Worm (Caenorhabditis elegans) whole organism, L4 larva: ENCODE measurements around the gene C03A7.13.

Experiments
- F10B5.3 ChIP-seq: sonication (generic microtip); optimal IDR thresholded peaks from 2 replicates; lab custom pipeline; 2016; ENCODE audit warnings: mild to moderate bottlenecking, missing genetic modification characterization, missing compliant biosample characterization
- F44E2.7 ChIP-seq: fragments of 200-800 bp; sonication (Bioruptor generic); IDR thresholded peaks from 2 replicates; pipeline ENCODE4 v2.1.2; 2022; ENCODE audit warnings: missing genetic modification characterization, missing compliant biosample characterization
- T26A8.4 ChIP-seq: fragments of 200-800 bp; sonication (Bioruptor generic); IDR thresholded peaks from 2 replicates; pipeline ENCODE4 v1.3.6; 2022; ENCODE audit warnings: missing genetic modification characterization, missing compliant biosample characterization
- Y48G9A.11 ChIP-seq: fragments of 200-800 bp; sonication (Bioruptor generic); IDR thresholded peaks from 2 replicates; pipeline ENCODE4 v1.3.6; 2022; ENCODE audit warnings: missing genetic modification reagents, missing genetic modification characterization, missing compliant biosample characterization
- aha-1 ChIP-seq: fragments of 150-350 bp; peaks from one replicate; lab custom pipeline; 2014; ENCODE audit warnings: missing biosample characterization, missing genetic modification characterization
- arid-1 ChIP-seq: fragments of 200-800 bp; sonication (Bioruptor generic); conservative IDR thresholded peaks from 2 replicates; pipeline ENCODE4 v1.3.6; 2022; ENCODE audit warnings: missing genetic modification reagents, missing genetic modification characterization, missing compliant biosample characterization
- ceh-82 ChIP-seq: sonication (generic microtip); optimal IDR thresholded peaks from 2 replicates; lab custom pipeline; 2017; ENCODE audit warnings: missing biosample characterization, missing genetic modification characterization
- cey-2 ChIP-seq: sonication (generic microtip); optimal IDR thresholded peaks from 3 replicates; lab custom pipeline; 2017; ENCODE audit warnings: missing genetic modification characterization, mild to moderate bottlenecking, missing compliant biosample characterization, antibody characterized with exemption, borderline replicate concordance; ENCODE audit not compliant: insufficient read depth
- daf-16 ChIP-seq, 3 experiments: sonication (generic microtip); optimal IDR thresholded peaks; 2 replicates each; lab custom pipeline; 2016 to 2017; ENCODE audit warnings: missing genetic modification characterization in 3 of 3, missing genetic modification reagents in 3 of 3, mild to moderate bottlenecking in 2 of 3, missing compliant biosample characterization in 2 of 3, missing biosample characterization in 1 of 3, moderate library complexity in 1 of 3
- dmd-9 ChIP-seq: fragments of 200-800 bp; sonication (Bioruptor generic); IDR thresholded peaks from 2 replicates; pipeline ENCODE4 v1.3.6; 2022; ENCODE audit warnings: missing genetic modification reagents, missing genetic modification characterization, missing compliant biosample characterization
- dpl-1 ChIP-seq: fragments of 150-350 bp; optimal IDR thresholded peaks from 2 replicates; lab custom pipeline; 2014; ENCODE audit warnings: missing biosample characterization, missing genetic modification reagents, missing genetic modification characterization
- dve-1 ChIP-seq: sonication (generic microtip); optimal IDR thresholded peaks from 2 replicates; lab custom pipeline; 2017; ENCODE audit warnings: antibody characterized with exemption, mild to moderate bottlenecking, missing genetic modification characterization, missing compliant biosample characterization; ENCODE audit not compliant: insufficient read depth
- egl-43 ChIP-seq: fragments of 200-800 bp; sonication (Bioruptor generic); IDR thresholded peaks from 2 replicates; pipeline ENCODE4 v1.3.6; 2022; ENCODE audit warnings: missing genetic modification reagents, missing genetic modification characterization, missing compliant biosample characterization
- hlh-11 ChIP-seq: fragments of 200-800 bp; sonication (Bioruptor generic); optimal IDR thresholded peaks from 2 replicates; lab custom pipeline; 2018; ENCODE audit warnings: mild to moderate bottlenecking, missing genetic modification characterization, missing compliant biosample characterization
- lin-15B ChIP-seq: fragments of 150-350 bp; sonication (generic microtip); optimal IDR thresholded peaks from 3 replicates; lab custom pipeline; 2014; ENCODE audit warnings: missing biosample characterization, missing genetic modification characterization
- madf-5 ChIP-seq, 2 experiments: fragments of 200-800 bp; sonication (Bioruptor generic); IDR thresholded peaks; 2 replicates each; pipeline ENCODE4 v1.3.6; 2022; ENCODE audit warnings: missing compliant biosample characterization in 2 of 2, missing genetic modification characterization in 2 of 2
- mdt-29 ChIP-seq: fragments of 200-800 bp; sonication (Bioruptor generic); IDR thresholded peaks from 2 replicates; pipeline ENCODE4 v1.3.6; 2022; ENCODE audit warnings: missing genetic modification reagents, missing genetic modification characterization, missing compliant biosample characterization
- mes-2 ChIP-seq: sonication (generic microtip); optimal IDR thresholded peaks from 2 replicates; lab custom pipeline; 2016; ENCODE audit warnings: missing genotype, mild to moderate bottlenecking, missing genetic modification characterization, missing compliant biosample characterization; ENCODE audit not compliant: poor library complexity, severe bottlenecking
- mxl-2 ChIP-seq: fragments of 200-800 bp; sonication (Bioruptor generic); conservative IDR thresholded peaks from 2 replicates; pipeline ENCODE4 v1.3.6; 2022; ENCODE audit warnings: missing genetic modification reagents, missing genetic modification characterization, missing compliant biosample characterization
- mxl-3 ChIP-seq: fragments of 200-800 bp; sonication (Bioruptor generic); optimal IDR thresholded peaks from 2 replicates; lab custom pipeline; 2018; ENCODE audit warnings: mild to moderate bottlenecking, missing genetic modification characterization, missing compliant biosample characterization
- nhr-11 ChIP-seq: fragments of 150-350 bp; optimal IDR thresholded peaks from 2 replicates; lab custom pipeline; 2014; ENCODE audit warnings: missing biosample characterization, missing genetic modification characterization
- nhr-28 ChIP-seq: fragments of 150-350 bp; optimal IDR thresholded peaks from 2 replicates; lab custom pipeline; 2014; ENCODE audit warnings: missing biosample characterization, missing genetic modification characterization
- nhr-48 ChIP-seq: sonication (generic microtip); optimal IDR thresholded peaks from 2 replicates; lab custom pipeline; 2016; ENCODE audit warnings: mild to moderate bottlenecking, missing genetic modification characterization, missing compliant biosample characterization
- nhr-6 ChIP-seq: fragments of 150-350 bp; optimal IDR thresholded peaks from 2 replicates; lab custom pipeline; 2014; ENCODE audit warnings: missing biosample characterization, missing genetic modification characterization
- nhr-76 ChIP-seq: fragments of 150-350 bp; optimal IDR thresholded peaks from 2 replicates; lab custom pipeline; 2014; ENCODE audit warnings: missing biosample characterization, missing genetic modification characterization
- nhr-77 ChIP-seq: fragments of 150-350 bp; optimal IDR thresholded peaks from 2 replicates; lab custom pipeline; 2014; ENCODE audit warnings: missing biosample characterization, missing genetic modification characterization
- php-3 ChIP-seq: fragments of 200-800 bp; sonication (Bioruptor generic); IDR thresholded peaks from 2 replicates; pipeline ENCODE4 v1.3.6; 2022; ENCODE audit warnings: missing genetic modification reagents, missing genetic modification characterization, missing compliant biosample characterization
- skn-1 ChIP-seq: fragments of 150-350 bp; optimal IDR thresholded peaks from 2 replicates; lab custom pipeline; 2014; ENCODE audit warnings: missing biosample characterization, missing genetic modification characterization
- snpc-4 ChIP-seq: fragments of 150-350 bp; optimal IDR thresholded peaks from 2 replicates; lab custom pipeline; 2014; ENCODE audit warnings: missing biosample characterization, missing genetic modification characterization
- tag-97 ChIP-seq: fragments of 200-800 bp; sonication (Bioruptor generic); IDR thresholded peaks from 2 replicates; pipeline ENCODE4 v1.3.6; 2022; ENCODE audit warnings: missing genetic modification characterization, missing compliant biosample characterization
- tra-1 ChIP-seq: fragments of 200-800 bp; sonication (Bioruptor generic); IDR thresholded peaks from 2 replicates; pipeline ENCODE4 v1.3.6; 2022; ENCODE audit warnings: missing genetic modification reagents, missing genetic modification characterization, missing compliant biosample characterization
- unc-62 ChIP-seq, 3 experiments: fragments of 150-350 bp in 1 of 3; sonication (generic microtip); optimal IDR thresholded peaks in 2 of 3; peaks in 1 of 3; 1 replicate in 1 of 3; 2 replicates in 2 of 3; lab custom pipeline; 2014 to 2017; ENCODE audit warnings: missing biosample characterization in 3 of 3, missing genetic modification characterization in 3 of 3, missing genetic modification reagents in 3 of 3, missing genotype in 1 of 3
- zag-1 ChIP-seq: fragments of 150-350 bp; optimal IDR thresholded peaks from 2 replicates; lab custom pipeline; 2014; ENCODE audit warnings: missing biosample characterization, missing genetic modification characterization
- zfp-2 ChIP-seq: sonication (generic microtip); optimal IDR thresholded peaks from 2 replicates; lab custom pipeline; 2016; ENCODE audit warnings: mild to moderate bottlenecking, missing genetic modification characterization, missing compliant biosample characterization
- zip-2 ChIP-seq: fragments of 150-350 bp; optimal IDR thresholded peaks from 2 replicates; lab custom pipeline; 2014; ENCODE audit warnings: missing biosample characterization, missing genetic modification characterization
- ztf-11 ChIP-seq: fragments of 150-350 bp; optimal IDR thresholded peaks from 2 replicates; lab custom pipeline; 2014; ENCODE audit warnings: missing biosample characterization, missing genetic modification characterization

Gene C03A7.13

ce11 chrV:5178051-5178450 is 14.3 kb downstream of the C03A7.13 start:
- TF ChIP-seq daf-16 (GFP tag; optimal IDR thresholded peaks at IDR 0.05; lab: Kevin White, UChicago) (no peak), daf-16 (tag; optimal IDR thresholded peaks at IDR 0.05; lab: Kevin White, UChicago) (peak; percentile 78), skn-1 (tag; lab: Kevin White, UChicago) (no peak), nhr-28 (tag; lab: Kevin White, UChicago) (peak; percentile 38), dve-1 (tag; lab: Kevin White, UChicago) (peak; percentile 46)

ce11 chrV:5177209-5177608 is 15.1 kb downstream of the C03A7.13 start, which contains the start of gene ugt-51:
ugt-51 (minus strand) TSS chrV:5177309.
- TF ChIP-seq nhr-28 (tag; lab: Kevin White, UChicago) (peak; percentile 85), aha-1 (tag; lab: Kevin White, UChicago) (peak; percentile 77), F10B5.3 (tag; lab: Kevin White, UChicago) (no peak), ztf-11 (tag; lab: Kevin White, UChicago) (no peak), madf-5 (GFP tag; IDR thresholded peaks at IDR 0.05; lab: Robert Waterston, UW) (no peak), mdt-29 (no peak), dve-1 (tag; lab: Kevin White, UChicago) (peak; percentile 40), snpc-4 (tag; lab: Kevin White, UChicago) (no peak)

- TF ChIP-seq arid-1 (GFP tag; lab: Robert Waterston, UW) (no peak), egl-43 (GFP tag; lab: Robert Waterston, UW) (no peak), mxl-3 (no peak), zag-1 (tag; lab: Kevin White, UChicago) (no peak), nhr-77 (tag; lab: Kevin White, UChicago) (no peak), madf-5 (GFP tag; IDR thresholded peaks at IDR 0.05; lab: Robert Waterston, UW) (no peak), zip-2 (tag; lab: Kevin White, UChicago) (no peak), lin-15B (tag; lab: Kevin White, UChicago) (no peak), php-3 (GFP tag; lab: Robert Waterston, UW) (no peak), tra-1 (no peak)
Measured at ce11 chrV:5172833-5173232, 19.5 kb downstream of the C03A7.13 start, which contains the start of gene srt-65. srt-65 (minus strand) TSS chrV:5172933.

- TF ChIP-seq unc-62 (GFP tag; optimal IDR thresholded peaks at IDR 0.05 in 1 of 2; lab: Kevin White, UChicago) (peak in 1 of 2 experiments; percentile 25), unc-62 (tag; optimal IDR thresholded peaks at IDR 0.05; lab: Kevin White, UChicago) (no peak), nhr-48 (tag; lab: Kevin White, UChicago) (no peak)
Measured at ce11 chrV:5169586-5169985, 22.8 kb downstream of the C03A7.13 start, which contains the start of gene srt-64. srt-64 (minus strand) TSS chrV:5169686.

DNA sequence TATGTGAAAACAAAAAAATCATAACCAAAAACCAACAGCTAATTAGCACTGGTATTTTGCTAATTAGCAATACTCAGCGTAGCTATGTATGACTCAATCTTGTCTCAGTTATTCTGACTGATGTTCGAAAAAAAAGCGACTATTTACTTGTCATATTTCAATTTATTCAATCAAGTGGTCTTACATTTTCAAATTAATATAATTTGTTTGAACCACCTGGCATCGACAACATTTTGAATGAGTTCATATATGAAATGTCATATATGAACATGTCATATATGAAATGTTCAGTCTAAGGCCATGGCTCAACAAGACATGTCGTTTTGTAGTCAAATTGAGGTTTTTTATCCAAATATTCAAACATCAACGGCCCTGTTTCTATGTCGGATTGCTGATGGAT is 26.9 kb downstream of the C03A7.13 start, which contains the start of gene srw-140:
Gene srw-140 (plus strand): TSS at position 301 of the 400 bp plus-strand sequence.
- TF ChIP-seq tag-97 (GFP tag; lab: Robert Waterston, UW), result no peak
- peak; percentile 40 for TF ChIP-seq aha-1 (tag; lab: Kevin White, UChicago)
- TF ChIP-seq Y48G9A.11 (GFP tag; lab: Robert Waterston, UW), result no peak
- TF ChIP-seq unc-62 (GFP tag; optimal IDR thresholded peaks at IDR 0.05 in 1 of 2; lab: Kevin White, UChicago), result peak in 1 of 2 experiments; percentile 35
- no peak for TF ChIP-seq unc-62 (tag; optimal IDR thresholded peaks at IDR 0.05; lab: Kevin White, UChicago)

- TF ChIP-seq T26A8.4 (GFP tag; lab: Robert Waterston, UW) (no peak), php-3 (GFP tag; lab: Robert Waterston, UW) (no peak), mxl-2 (GFP tag; lab: Robert Waterston, UW) (no peak), nhr-76 (tag; lab: Kevin White, UChicago) (no peak), dpl-1 (GFP tag; lab: Kevin White, UChicago) (no peak), snpc-4 (tag; lab: Kevin White, UChicago) (no peak), cey-2 (tag; lab: Kevin White, UChicago) (no peak), nhr-11 (tag; lab: Kevin White, UChicago) (no peak), ceh-82 (no peak), mes-2 (tag; lab: Kevin White, UChicago) (no peak), skn-1 (tag; lab: Kevin White, UChicago) (no peak), hlh-11 (no peak), dmd-9 (GFP tag; lab: Robert Waterston, UW) (no peak), F44E2.7 (GFP tag; lab: Robert Waterston, UW) (no peak), egl-43 (GFP tag; lab: Robert Waterston, UW) (no peak), mdt-29 (no peak), zfp-2 (tag; lab: Kevin White, UChicago) (no peak), dve-1 (tag; lab: Kevin White, UChicago) (no peak), nhr-6 (tag; lab: Kevin White, UChicago) (no peak)
- TF ChIP-seq, all 104 proteins: peak for 0
Measured at ce11 chrV:5164682-5165081, 27.7 kb downstream of the C03A7.13 start, which contains the start of gene abu-7. abu-7 (minus strand) TSS chrV:5164782.
